Worm (Caenorhabditis elegans) whole organism, L4/young adult: ENCODE data around the gene Y39B6A.13.

Experiments
- W03F9.2 ChIP-seq: fragments of 150-350 bp; optimal IDR thresholded peaks from 2 replicates; lab custom pipeline; 2014; ENCODE audit warnings: missing biosample characterization, missing genetic modification characterization
- him-1 ChIP-seq: sonication (generic microtip); optimal IDR thresholded peaks from 2 replicates; lab custom pipeline; 2016; ENCODE audit warnings: missing genotype, missing genetic modification reagents, missing genetic modification characterization, missing compliant biosample characterization

DNA sequence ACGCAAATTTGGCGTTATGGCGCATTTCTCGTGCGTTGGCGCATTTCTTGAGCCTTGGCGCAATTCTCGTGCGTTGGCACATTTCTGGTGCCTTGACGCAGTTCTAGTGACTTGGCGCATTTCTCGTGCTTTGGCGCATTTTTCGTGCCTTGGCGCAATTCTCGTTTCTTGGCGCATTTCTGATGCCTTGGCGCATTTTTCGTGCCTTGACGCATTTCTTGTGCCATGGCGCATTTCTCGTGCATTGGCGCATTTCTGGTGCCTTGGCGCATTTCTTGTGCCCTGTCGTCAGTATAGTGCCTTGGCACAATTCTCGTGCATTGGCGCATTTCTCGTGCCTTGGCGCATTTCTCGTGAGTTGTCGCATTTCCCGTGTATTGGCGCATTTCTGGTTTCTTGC lies 29.1 kb upstream of the Y39B6A.13 start:
- TF ChIP-seq him-1 (tag; lab: Kevin White, UChicago) (no peak), W03F9.2 (tag; lab: Kevin White, UChicago) (no peak)
